Fruit fly (Drosophila melanogaster) whole organism, embryonic: ENCODE measurements around the gene Pa1.

Experiments
- Ada2b ChIP-seq: fragments of 200-800 bp; sonication (Bioruptor generic); IDR thresholded peaks from 2 replicates; pipeline ENCODE4 v1.3.6; 2022; ENCODE audit warnings: missing biosample characterization, missing genetic modification characterization
- BEAF-32 ChIP-seq: fragments of 200-800 bp; sonication (Bioruptor generic); optimal IDR thresholded peaks from 3 replicates; lab custom pipeline; 2017; ENCODE audit warnings: missing biosample characterization, missing genetic modification characterization, mild to moderate bottlenecking, moderate library complexity, missing genetic modification reagents
- CG10147 ChIP-seq: fragments of 200-800 bp; sonication (Bioruptor generic); optimal IDR thresholded peaks from 2 replicates; lab custom pipeline; 2019; ENCODE audit warnings: missing biosample characterization, mild to moderate bottlenecking, missing genetic modification characterization, moderate library complexity
- CG10543 ChIP-seq: fragments of 200-800 bp; sonication (Bioruptor generic); optimal IDR thresholded peaks from 3 replicates; lab custom pipeline; 2017; ENCODE audit warnings: missing biosample characterization, mild to moderate bottlenecking, missing genetic modification characterization, moderate library complexity
- CG11093 ChIP-seq: fragments of 200-800 bp; sonication (Bioruptor generic); IDR thresholded peaks from 3 replicates; pipeline ENCODE4 v1.3.6; 2022; ENCODE audit warnings: missing biosample characterization, missing genetic modification characterization
- CG11504 ChIP-seq: fragments of 200-800 bp; sonication (Bioruptor generic); optimal IDR thresholded peaks from 3 replicates; lab custom pipeline; 2019; ENCODE audit warnings: missing biosample characterization, mild to moderate bottlenecking, missing genetic modification characterization, moderate library complexity
- CG12071 ChIP-seq: fragments of 200-800 bp; sonication (Bioruptor generic); optimal IDR thresholded peaks from 3 replicates; lab custom pipeline; 2018; ENCODE audit warnings: missing biosample characterization, mild to moderate bottlenecking, missing genetic modification characterization
- CG12744 ChIP-seq: fragments of 200-800 bp; sonication (Bioruptor generic); optimal IDR thresholded peaks from 2 replicates; lab custom pipeline; 2016; ENCODE audit warnings: missing biosample characterization, missing genetic modification characterization
- CG12942 ChIP-seq: fragments of 200-800 bp; sonication (Bioruptor generic); optimal IDR thresholded peaks from 3 replicates; lab custom pipeline; 2016; ENCODE audit warnings: missing biosample characterization, missing genetic modification characterization
- CG13424 ChIP-seq: fragments of 200-800 bp; sonication (Bioruptor generic); optimal IDR thresholded peaks from 2 replicates; lab custom pipeline; 2019; ENCODE audit warnings: missing biosample characterization, mild to moderate bottlenecking, missing genetic modification characterization, moderate library complexity
- CG17328 ChIP-seq: fragments of 200-800 bp; sonication (Bioruptor generic); IDR thresholded peaks from 2 replicates; pipeline ENCODE4 v1.3.6; 2022; ENCODE audit warnings: missing biosample characterization, missing genetic modification characterization
- CG17359 ChIP-seq: fragments of 200-800 bp; sonication (Bioruptor generic); optimal IDR thresholded peaks from 3 replicates; lab custom pipeline; 2018; ENCODE audit warnings: missing biosample characterization, mild to moderate bottlenecking, missing genetic modification characterization, moderate library complexity
- CG17802 ChIP-seq: fragments of 200-800 bp; sonication (Bioruptor generic); optimal IDR thresholded peaks from 2 replicates; lab custom pipeline; 2018; ENCODE audit warnings: missing biosample characterization, mild to moderate bottlenecking, missing genetic modification characterization, moderate library complexity
- CG2120 ChIP-seq: fragments of 200-800 bp; sonication (Bioruptor generic); optimal IDR thresholded peaks from 3 replicates; lab custom pipeline; 2016; ENCODE audit warnings: missing biosample characterization, missing genetic modification characterization
- CG30020 ChIP-seq: fragments of 200-800 bp; optimal IDR thresholded peaks from 2 replicates; lab custom pipeline; 2019; ENCODE audit warnings: missing biosample characterization, mild to moderate bottlenecking, missing genetic modification characterization, moderate library complexity
- CG31365 ChIP-seq: fragments of 200-800 bp; sonication (Bioruptor generic); optimal IDR thresholded peaks from 2 replicates; lab custom pipeline; 2018; ENCODE audit warnings: missing biosample characterization, mild to moderate bottlenecking, missing genetic modification characterization
- CG33213 ChIP-seq: fragments of 200-800 bp; sonication (Bioruptor generic); optimal IDR thresholded peaks from 3 replicates; lab custom pipeline; 2016; ENCODE audit warnings: missing biosample characterization, missing genetic modification characterization
- CG34376 ChIP-seq: fragments of 200-800 bp; sonication (Bioruptor generic); optimal IDR thresholded peaks from 2 replicates; lab custom pipeline; 2018; ENCODE audit warnings: missing biosample characterization, mild to moderate bottlenecking, missing genetic modification characterization
- CG3995 ChIP-seq: fragments of 200-800 bp; sonication (Bioruptor generic); optimal IDR thresholded peaks from 3 replicates; lab custom pipeline; 2016; ENCODE audit warnings: missing biosample characterization, missing genetic modification characterization
- CG4617 ChIP-seq: fragments of 200-800 bp; sonication (Bioruptor generic); optimal IDR thresholded peaks from 3 replicates; lab custom pipeline; 2016; ENCODE audit warnings: missing biosample characterization, missing genetic modification characterization, borderline replicate concordance
- CG4707 ChIP-seq: fragments of 200-800 bp; sonication (Bioruptor generic); optimal IDR thresholded peaks from 2 replicates; lab custom pipeline; 2018; ENCODE audit warnings: missing biosample characterization, mild to moderate bottlenecking, missing genetic modification characterization, moderate library complexity
- CG8765 ChIP-seq: fragments of 200-800 bp; sonication (Bioruptor generic); IDR thresholded peaks from 2 replicates; pipeline ENCODE4 v1.3.6; 2022; ENCODE audit warnings: missing biosample characterization, missing genetic modification characterization
- CG8924 ChIP-seq: fragments of 200-800 bp; optimal IDR thresholded peaks from 3 replicates; lab custom pipeline; 2019; ENCODE audit warnings: missing biosample characterization, mild to moderate bottlenecking, missing genetic modification characterization, moderate library complexity
- CG9609 ChIP-seq: fragments of 200-800 bp; sonication (Bioruptor generic); optimal IDR thresholded peaks from 3 replicates; lab custom pipeline; 2016; ENCODE audit warnings: missing biosample characterization, missing genetic modification characterization
- Dip3 ChIP-seq: fragments of 200-800 bp; sonication (Bioruptor generic); optimal IDR thresholded peaks from 3 replicates; lab custom pipeline; 2016; ENCODE audit warnings: missing biosample characterization, missing genetic modification characterization
- Fer1 ChIP-seq: fragments of 200-800 bp; sonication (Bioruptor generic); optimal IDR thresholded peaks from 2 replicates; lab custom pipeline; 2017; ENCODE audit warnings: missing biosample characterization, mild to moderate bottlenecking, missing genetic modification characterization
- Fer2 ChIP-seq: fragments of 200-800 bp; sonication (Bioruptor generic); optimal IDR thresholded peaks from 2 replicates; lab custom pipeline; 2018; ENCODE audit warnings: missing biosample characterization, mild to moderate bottlenecking, missing genetic modification characterization, moderate library complexity
- HmgD ChIP-seq: fragments of 200-800 bp; sonication (Bioruptor generic); optimal IDR thresholded peaks from 3 replicates; lab custom pipeline; 2016; ENCODE audit warnings: missing biosample characterization, missing genetic modification characterization
- Hsf ChIP-seq: fragments of 200-800 bp; sonication (Bioruptor generic); optimal IDR thresholded peaks from 3 replicates; lab custom pipeline; 2016; ENCODE audit warnings: missing biosample characterization, missing genetic modification characterization
- Myb ChIP-seq: fragments of 200-800 bp; sonication (Bioruptor generic); optimal IDR thresholded peaks from 2 replicates; lab custom pipeline; 2016; ENCODE audit warnings: missing biosample characterization, missing genetic modification characterization
- NfI ChIP-seq: fragments of 200-800 bp; sonication (Bioruptor generic); optimal IDR thresholded peaks from 3 replicates; lab custom pipeline; 2018; ENCODE audit warnings: missing biosample characterization, mild to moderate bottlenecking, missing genetic modification characterization, moderate library complexity
- PHDP ChIP-seq: fragments of 200-800 bp; sonication (Bioruptor generic); optimal IDR thresholded peaks from 3 replicates; lab custom pipeline; 2018; ENCODE audit warnings: missing biosample characterization, mild to moderate bottlenecking, missing genetic modification characterization, moderate library complexity
- Pdp1 ChIP-seq, 2 experiments: fragments of 200-800 bp; sonication (Bioruptor generic); optimal IDR thresholded peaks; 3 replicates each; lab custom pipeline; 2016; ENCODE audit warnings: missing biosample characterization in 2 of 2, missing genetic modification characterization in 2 of 2, mild to moderate bottlenecking in 1 of 2, moderate library complexity in 1 of 2
- Poxn ChIP-seq: fragments of 200-800 bp; sonication (Bioruptor generic); IDR thresholded peaks from 2 replicates; pipeline ENCODE4 v1.3.6; 2022; ENCODE audit warnings: missing biosample characterization, missing genetic modification characterization
- Ptx1 ChIP-seq: fragments of 200-800 bp; sonication (Bioruptor generic); IDR thresholded peaks from 2 replicates; pipeline ENCODE4 v1.3.6; 2022; ENCODE audit warnings: missing biosample characterization, missing genetic modification characterization
- Rfx ChIP-seq: fragments of 200-800 bp; sonication (Bioruptor generic); IDR thresholded peaks from 2 replicates; pipeline ENCODE4 v1.3.6; 2022; ENCODE audit warnings: missing biosample characterization, missing genetic modification characterization
- Sin3A ChIP-seq: fragments of >200 bp; optimal IDR thresholded peaks from 2 replicates; lab custom pipeline; 2018
- abd-A ChIP-seq: fragments of 200-800 bp; sonication (Bioruptor generic); optimal IDR thresholded peaks from 3 replicates; lab custom pipeline; 2019; ENCODE audit warnings: missing biosample characterization, mild to moderate bottlenecking, missing genetic modification characterization, moderate library complexity
- bsh ChIP-seq, 2 experiments: fragments of 200-800 bp; sonication (Bioruptor generic); optimal IDR thresholded peaks; 2 replicates each; lab custom pipeline; 2017 to 2018; ENCODE audit warnings: mild to moderate bottlenecking in 2 of 2, missing biosample characterization in 2 of 2, missing genetic modification characterization in 2 of 2, moderate library complexity in 1 of 2
- btn ChIP-seq: fragments of 200-800 bp; sonication (Bioruptor generic); optimal IDR thresholded peaks from 2 replicates; lab custom pipeline; 2016; ENCODE audit warnings: missing biosample characterization, missing genetic modification characterization
- ewg ChIP-seq: fragments of 200-800 bp; sonication (Bioruptor generic); optimal IDR thresholded peaks from 3 replicates; lab custom pipeline; 2017; ENCODE audit warnings: mild to moderate bottlenecking, missing biosample characterization, missing genetic modification reagents, missing genetic modification characterization
- ham ChIP-seq: fragments of 200-800 bp; sonication (Bioruptor generic); IDR thresholded peaks from 2 replicates; pipeline ENCODE4 v1.3.6; 2022; ENCODE audit warnings: missing biosample characterization, missing genetic modification characterization
- ind ChIP-seq: fragments of 200-800 bp; sonication (Bioruptor generic); optimal IDR thresholded peaks from 3 replicates; lab custom pipeline; 2016; ENCODE audit warnings: missing biosample characterization, missing genetic modification characterization
- pros ChIP-seq: fragments of 200-800 bp; sonication (Bioruptor generic); optimal IDR thresholded peaks from 3 replicates; lab custom pipeline; 2019; ENCODE audit warnings: missing biosample characterization, mild to moderate bottlenecking, missing genetic modification characterization, moderate library complexity
- repo ChIP-seq: fragments of 200-800 bp; sonication (Bioruptor generic); optimal IDR thresholded peaks from 2 replicates; lab custom pipeline; 2016; ENCODE audit warnings: missing biosample characterization, missing genetic modification characterization
- row ChIP-seq: fragments of 200-800 bp; sonication (Bioruptor generic); IDR thresholded peaks from 3 replicates; pipeline ENCODE4 v1.3.6; 2022; ENCODE audit warnings: missing biosample characterization, missing genetic modification characterization
- sens ChIP-seq: fragments of 200-800 bp; sonication (Bioruptor generic); peaks from one replicate; lab custom pipeline; 2016; ENCODE audit warnings: missing biosample characterization, missing genetic modification characterization
- sim ChIP-seq: fragments of 200-800 bp; sonication (Bioruptor generic); IDR thresholded peaks from 2 replicates; pipeline ENCODE4 v1.3.6; 2022; ENCODE audit warnings: missing biosample characterization, missing genetic modification characterization
- tll ChIP-seq, 2 experiments: fragments of 200-800 bp in 1 of 2; fragments of >200 bp in 1 of 2; sonication (Bioruptor generic) in 1 of 2; optimal IDR thresholded peaks; 2 replicates each; lab custom pipeline; 2017 to 2019; ENCODE audit warnings: missing biosample characterization in 2 of 2, missing genetic modification characterization in 2 of 2, mild to moderate bottlenecking in 1 of 2, moderate library complexity in 1 of 2
- trem ChIP-seq: fragments of 200-800 bp; optimal IDR thresholded peaks from 3 replicates; lab custom pipeline; 2019; ENCODE audit warnings: missing biosample characterization, mild to moderate bottlenecking, missing genetic modification characterization, moderate library complexity

Pa1 gene

DNA sequence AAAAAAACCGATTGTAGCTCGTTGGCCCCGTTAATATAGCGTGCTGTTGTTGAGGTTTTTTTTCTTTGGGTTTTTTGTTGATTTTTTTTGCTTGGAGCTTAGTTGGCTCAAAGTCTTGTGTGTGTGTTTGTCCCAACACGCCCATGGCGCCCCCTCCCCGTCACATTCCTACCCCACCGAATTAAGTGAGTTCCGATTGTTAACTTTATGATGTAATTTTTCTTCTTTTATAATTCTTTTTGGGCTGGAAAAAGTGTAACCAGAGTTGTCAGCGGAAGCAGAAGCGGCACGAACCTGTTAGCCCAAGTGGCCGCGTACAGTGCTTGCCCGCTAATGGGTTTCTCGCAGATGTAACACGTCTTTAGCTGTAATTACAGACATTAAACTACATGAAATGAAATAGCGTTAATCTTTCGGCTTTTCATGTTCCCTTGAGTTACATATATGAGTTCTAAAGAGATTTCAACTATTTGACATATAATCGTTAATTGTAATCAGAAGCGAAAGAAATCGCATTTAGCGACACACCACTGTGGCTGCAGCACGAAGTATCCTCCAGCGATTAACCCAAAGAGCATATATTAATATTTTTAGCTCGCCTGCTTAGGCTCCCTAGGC lies 34.1 kb downstream of the Pa1 start (continued):
- no peak for TF ChIP-seq Poxn
- TF ChIP-seq Sin3A (lab: Kevin White, UChicago): no peak
- no peak for TF ChIP-seq CG33213 (GFP tag; lab: Kevin White, UChicago)
- no peak for TF ChIP-seq CG10147
- peak; percentile 8 for TF ChIP-seq Hsf
- TF ChIP-seq Fer1 (GFP tag; lab: Kevin White, UChicago): peak; percentile 4
- no peak for TF ChIP-seq CG8765 (GFP tag; lab: Robert Waterston, UW)
- no peak for TF ChIP-seq CG4707 (GFP tag; lab: Kevin White, UChicago)
- TF ChIP-seq Myb (GFP tag; lab: Kevin White, UChicago): no peak
- no peak for TF ChIP-seq CG8924 (tag; lab: Kevin White, UChicago)
- peak; percentile 23 for TF ChIP-seq CG13424 (tag; lab: Kevin White, UChicago)
- TF ChIP-seq ind (GFP tag; lab: Kevin White, UChicago): no peak
- TF ChIP-seq CG12942 (GFP tag; lab: Kevin White, UChicago): no peak
- TF ChIP-seq trem (tag; lab: Kevin White, UChicago): no peak
- TF ChIP-seq Ada2b: peak; percentile 44; the same call in 1 of the 2 replicates
- no peak for TF ChIP-seq CG9609 (GFP tag; lab: Kevin White, UChicago)
- TF ChIP-seq CG12071 (GFP tag; lab: Kevin White, UChicago): no peak
- no peak for TF ChIP-seq bsh (GFP tag; optimal IDR thresholded peaks at IDR 0.05; lab: Kevin White, UChicago)
- TF ChIP-seq Ptx1 (GFP tag; lab: Robert Waterston, UW): 0 out of 2 replicates have a peak, but pooled peaks have one; percentile 29
- TF ChIP-seq Pdp1 (GFP tag; optimal IDR thresholded peaks at IDR 0.05; lab: Kevin White, UChicago): peak in 1 of 2 experiments; percentile 61
- TF ChIP-seq CG4617 (GFP tag; lab: Kevin White, UChicago): no peak
- TF ChIP-seq sens (GFP tag; lab: Kevin White, UChicago): peak; percentile 53
- TF ChIP-seq pros (GFP tag; lab: Kevin White, UChicago): no peak
- TF ChIP-seq CG2120: peak; percentile 15
- no peak for TF ChIP-seq BEAF-32 (GFP tag; lab: Kevin White, UChicago)
- no peak for TF ChIP-seq ham (GFP tag; lab: Robert Waterston, UW)
- TF ChIP-seq CG10543: peak; percentile 32
- TF ChIP-seq HmgD: no peak
- no peak for TF ChIP-seq CG17802 (tag; lab: Kevin White, UChicago)
- 0 out of 2 replicates have a peak, but pooled peaks have one; percentile 55 for TF ChIP-seq Rfx
- no peak for TF ChIP-seq CG12744 (GFP tag; lab: Kevin White, UChicago)
- no peak for TF ChIP-seq CG17328 (GFP tag; lab: Robert Waterston, UW)
- no peak for TF ChIP-seq PHDP (tag; lab: Kevin White, UChicago)
- TF ChIP-seq ewg (GFP tag; lab: Kevin White, UChicago): no peak
- no peak for TF ChIP-seq CG17359
- TF ChIP-seq CG30020: no peak
- no peak for TF ChIP-seq tll (GFP tag; optimal IDR thresholded peaks at IDR 0.05; lab: Kevin White, UChicago)
- TF ChIP-seq row (GFP tag; lab: Robert Waterston, UW): peak; percentile 80
- TF ChIP-seq CG31365: no peak
- TF ChIP-seq repo (GFP tag; lab: Kevin White, UChicago): no peak
- no peak for TF ChIP-seq NfI
- no peak for TF ChIP-seq CG3995 (GFP tag; lab: Kevin White, UChicago)
- TF ChIP-seq abd-A (tag; lab: Kevin White, UChicago): no peak
- TF ChIP-seq CG34376 (GFP tag; lab: Kevin White, UChicago): no peak
- no peak for TF ChIP-seq CG11504 (tag; lab: Kevin White, UChicago)
- no peak for TF ChIP-seq CG11093 (GFP tag; lab: Robert Waterston, UW)
- no peak for TF ChIP-seq Dip3 (GFP tag; lab: Kevin White, UChicago)
- no peak for TF ChIP-seq btn
- no peak for TF ChIP-seq Fer2 (tag; lab: Kevin White, UChicago)
- no peak for TF ChIP-seq sim
